Fruit fly (Drosophila melanogaster) Kc167 (cell line): ENCODE data around the gene CG6126.
"Not testable (repeated sequence)": the region's sequence is repeated elsewhere in the genome, so short reads cannot be mapped to it uniquely, and the experiment has no call there.

Source experiments
- Myc ChIP-seq: fragments of >200 bp; optimal IDR thresholded peaks from 2 replicates; lab custom pipeline; 2017; ENCODE audit warnings: missing external identifiers
- Sin3A ChIP-seq: fragments of >200 bp; optimal IDR thresholded peaks from 2 replicates; lab custom pipeline; 2018; ENCODE audit warnings: missing external identifiers
- h ChIP-seq: fragments of >200 bp; optimal IDR thresholded peaks from 3 replicates; lab custom pipeline; 2018; ENCODE audit warnings: missing external identifiers
- insv ChIP-seq: fragments of >200 bp; optimal IDR thresholded peaks from 3 replicates; lab custom pipeline; 2018; ENCODE audit warnings: missing external identifiers
- psq ChIP-seq: fragments of >200 bp; optimal IDR thresholded peaks from 2 replicates; lab custom pipeline; 2017; ENCODE audit warnings: missing external identifiers
- ttk ChIP-seq: sonication (Bioruptor generic); optimal IDR thresholded peaks from 2 replicates; lab custom pipeline; 2017; ENCODE audit warnings: missing external identifiers

The CG6126 gene

dm6 chr3R:16190782-16191181 is 12.1 kb downstream of the CG6126 start:
- no peak for TF ChIP-seq psq (lab: Kevin White, UChicago)
- no peak for TF ChIP-seq Myc (lab: Kevin White, UChicago)
- no peak for TF ChIP-seq insv (lab: Kevin White, UChicago)
- TF ChIP-seq h = no peak
- TF ChIP-seq ttk (lab: Kevin White, UChicago) = no peak
- no peak for TF ChIP-seq Sin3A

dm6 chr3R:16190183-16190763 is 12.6 kb downstream of the CG6126 start:
- TF ChIP-seq insv (lab: Kevin White, UChicago) (no peak), Sin3A (no peak), h (no peak), psq (lab: Kevin White, UChicago) (no peak), ttk (lab: Kevin White, UChicago) (no peak), Myc (lab: Kevin White, UChicago) (no peak)

dm6 chr3R:16189464-16189863 is 13.4 kb downstream of the CG6126 start, which contains the start of gene Bin1:
Gene Bin1 (minus strand): TSS chr3R:16189564.
- not testable (repeated sequence) for TF ChIP-seq h; psq (lab: Kevin White, UChicago); Sin3A

- no peak for TF ChIP-seq Sin3A
- no peak for TF ChIP-seq h
- no peak for TF ChIP-seq insv (lab: Kevin White, UChicago)
- no peak for TF ChIP-seq ttk (lab: Kevin White, UChicago)
- TF ChIP-seq psq (lab: Kevin White, UChicago) = no peak
- TF ChIP-seq Myc (lab: Kevin White, UChicago) = no peak
Observed at dm6 chr3R:16187737-16188136, 15.1 kb downstream of the CG6126 start.

- TF ChIP-seq Sin3A (no peak), ttk (lab: Kevin White, UChicago) (no peak), insv (lab: Kevin White, UChicago) (no peak), Myc (lab: Kevin White, UChicago) (no peak)
Observed at dm6 chr3R:16186791-16187681, 15.8 kb downstream of the CG6126 start, which contains the start of gene sra. Gene sra (plus strand): TSS chr3R:16186999.

dm6 chr3R:16182269-16182875 is 20.5 kb downstream of the CG6126 start:
- TF ChIP-seq ttk (lab: Kevin White, UChicago) (no peak), psq (lab: Kevin White, UChicago) (no peak), Myc (lab: Kevin White, UChicago) (no peak), insv (lab: Kevin White, UChicago) (no peak), h (no peak), Sin3A (no peak)

- TF ChIP-seq insv (lab: Kevin White, UChicago) (no peak), ttk (lab: Kevin White, UChicago) (no peak), Sin3A (no peak), psq (lab: Kevin White, UChicago) (no peak), h (no peak)
Observed at dm6 chr3R:16180476-16181070, 22.3 kb downstream of the CG6126 start, which contains the start of gene CG8927. Gene CG8927 (plus strand): TSS chr3R:16181020.

dm6 chr3R:16176526-16176925 is 26.4 kb downstream of the CG6126 start:
- TF ChIP-seq h (no peak), insv (lab: Kevin White, UChicago) (no peak), Sin3A (no peak), ttk (lab: Kevin White, UChicago) (no peak), Myc (lab: Kevin White, UChicago) (no peak), psq (lab: Kevin White, UChicago) (no peak)

- TF ChIP-seq ttk (lab: Kevin White, UChicago) (no peak), h (no peak), Myc (lab: Kevin White, UChicago) (no peak), psq (lab: Kevin White, UChicago) (no peak), Sin3A (no peak), insv (lab: Kevin White, UChicago) (no peak)
Observed at dm6 chr3R:16173500-16173899, 29.4 kb downstream of the CG6126 start.

- TF ChIP-seq psq (lab: Kevin White, UChicago) = no peak
- TF ChIP-seq ttk (lab: Kevin White, UChicago) = no peak
- TF ChIP-seq insv (lab: Kevin White, UChicago) = no peak
- TF ChIP-seq h = no peak
- TF ChIP-seq Myc (lab: Kevin White, UChicago) = no peak
- TF ChIP-seq Sin3A = no peak
Observed at dm6 chr3R:16171747-16172146, 31.1 kb downstream of the CG6126 start, which contains the start of gene CG8925. Gene CG8925 (plus strand): TSS chr3R:16171991.

dm6 chr3R:16168088-16168487 is 34.8 kb downstream of the CG6126 start:
- no peak for TF ChIP-seq psq (lab: Kevin White, UChicago)
